Worm (Caenorhabditis elegans) whole organism, L2 larva: ENCODE results near the gene mev-1.
A peak's percentile ranks its signal among the peaks of the same experiment; 100 is the strongest.

Experiments
- C34F6.9 ChIP-seq: fragments of 150-350 bp; optimal IDR thresholded peaks from 2 replicates; lab custom pipeline; 2014; ENCODE audit warnings: missing biosample characterization, missing genetic modification characterization
- F13H6.1 ChIP-seq: sonication (generic microtip); optimal IDR thresholded peaks from 2 replicates; lab custom pipeline; 2016; ENCODE audit warnings: missing genetic modification characterization, missing compliant biosample characterization
- R02D3.7 ChIP-seq: fragments of 150-350 bp; optimal IDR thresholded peaks from 2 replicates; lab custom pipeline; 2014; ENCODE audit warnings: missing biosample characterization, missing genetic modification characterization
- Y55F3AM.14 ChIP-seq: fragments of 200-800 bp; sonication (Bioruptor generic); optimal IDR thresholded peaks from 2 replicates; lab custom pipeline; 2018; ENCODE audit warnings: mild to moderate bottlenecking, missing genetic modification characterization, missing compliant biosample characterization
- ZK546.5 ChIP-seq: sonication (generic microtip); optimal IDR thresholded peaks from 2 replicates; lab custom pipeline; 2017; ENCODE audit warnings: missing biosample characterization, missing genetic modification characterization
- alr-1 ChIP-seq: fragments of 150-350 bp; optimal IDR thresholded peaks from 2 replicates; lab custom pipeline; 2014; ENCODE audit warnings: missing biosample characterization, missing genetic modification characterization
- aly-2 ChIP-seq: fragments of 150-350 bp; optimal IDR thresholded peaks from 2 replicates; lab custom pipeline; 2014; ENCODE audit warnings: missing biosample characterization, missing genetic modification characterization
- ama-1 ChIP-seq: fragments of 150-350 bp; optimal IDR thresholded peaks from 2 replicates; lab custom pipeline; 2018; ENCODE audit warnings: inconsistent platforms
- blmp-1 ChIP-seq: sonication (generic microtip); optimal IDR thresholded peaks from 2 replicates; lab custom pipeline; 2017; ENCODE audit warnings: missing genetic modification characterization, mild to moderate bottlenecking, missing compliant biosample characterization, antibody characterized with exemption, moderate library complexity; ENCODE audit not compliant: insufficient read depth
- ceh-16 ChIP-seq: fragments of 150-350 bp; optimal IDR thresholded peaks from 2 replicates; lab custom pipeline; 2014; ENCODE audit warnings: missing biosample characterization, missing genetic modification characterization
- ceh-82 ChIP-seq: fragments of 150-350 bp; optimal IDR thresholded peaks from 2 replicates; lab custom pipeline; 2014; ENCODE audit warnings: missing biosample characterization, missing genetic modification characterization
- crh-2 ChIP-seq: sonication (generic microtip); optimal IDR thresholded peaks from 2 replicates; lab custom pipeline; 2017; ENCODE audit warnings: missing biosample characterization, missing genetic modification characterization
- dmd-4 ChIP-seq: sonication (generic microtip); optimal IDR thresholded peaks from 2 replicates; lab custom pipeline; 2017; ENCODE audit warnings: missing biosample characterization, missing genetic modification characterization
- egl-27 ChIP-seq: sonication (generic microtip); optimal IDR thresholded peaks from 3 replicates; lab custom pipeline; 2017; ENCODE audit warnings: missing biosample characterization, missing genetic modification reagents, missing genetic modification characterization
- elt-1 ChIP-seq: fragments of 150-350 bp; optimal IDR thresholded peaks from 2 replicates; lab custom pipeline; 2014; ENCODE audit warnings: missing biosample characterization, missing genetic modification characterization
- elt-3 ChIP-seq: sonication (generic microtip); optimal IDR thresholded peaks from 2 replicates; lab custom pipeline; 2017; ENCODE audit warnings: missing biosample characterization, missing genetic modification characterization
- fos-1 ChIP-seq: fragments of 150-350 bp; optimal IDR thresholded peaks from 2 replicates; lab custom pipeline; 2014; ENCODE audit warnings: missing biosample characterization, missing genetic modification characterization
- gmeb-1 ChIP-seq: fragments of 150-350 bp; optimal IDR thresholded peaks from 2 replicates; lab custom pipeline; 2014; ENCODE audit warnings: missing biosample characterization, missing genetic modification characterization
- lin-11 ChIP-seq: fragments of 150-350 bp; sonication (generic microtip); optimal IDR thresholded peaks from 2 replicates; lab custom pipeline; 2014; ENCODE audit warnings: missing biosample characterization, missing genetic modification characterization, inconsistent platforms, mixed read lengths
- lin-13 ChIP-seq: fragments of 150-350 bp; optimal IDR thresholded peaks from 2 replicates; lab custom pipeline; 2014; ENCODE audit warnings: missing biosample characterization, missing genetic modification reagents, missing genetic modification characterization
- lin-39 ChIP-seq: fragments of 150-350 bp; optimal IDR thresholded peaks from 2 replicates; lab custom pipeline; 2014; ENCODE audit warnings: missing biosample characterization, missing genetic modification reagents, missing genetic modification characterization
- lsy-2 ChIP-seq, 2 experiments: fragments of 150-350 bp in 1 of 2; sonication (generic microtip) in 1 of 2; optimal IDR thresholded peaks; 2 replicates each; lab custom pipeline; 2014 to 2017; ENCODE audit warnings: missing biosample characterization in 2 of 2, missing genetic modification characterization in 2 of 2
- mab-5 ChIP-seq: fragments of 150-350 bp; optimal IDR thresholded peaks from 2 replicates; lab custom pipeline; 2014; ENCODE audit warnings: missing biosample characterization, missing genetic modification characterization
- mbf-1 ChIP-seq: sonication (generic microtip); optimal IDR thresholded peaks from 2 replicates; lab custom pipeline; 2017; ENCODE audit warnings: missing biosample characterization, missing genetic modification characterization
- mdl-1 ChIP-seq, 2 experiments: fragments of 150-350 bp in 1 of 2; sonication (generic microtip) in 1 of 2; optimal IDR thresholded peaks; 2 replicates each; lab custom pipeline; 2017; ENCODE audit warnings: missing biosample characterization in 2 of 2, missing genetic modification characterization in 2 of 2
- nhr-10 ChIP-seq: sonication (generic microtip); optimal IDR thresholded peaks from 2 replicates; lab custom pipeline; 2017; ENCODE audit warnings: missing biosample characterization, missing genetic modification characterization
- nhr-11 ChIP-seq: fragments of 150-350 bp; optimal IDR thresholded peaks from 2 replicates; lab custom pipeline; 2014; ENCODE audit warnings: missing biosample characterization, missing genetic modification characterization
- nhr-12 ChIP-seq: fragments of 150-350 bp; optimal IDR thresholded peaks from 2 replicates; lab custom pipeline; 2014; ENCODE audit warnings: missing biosample characterization, missing genetic modification characterization
- nhr-129 ChIP-seq: fragments of 150-350 bp; optimal IDR thresholded peaks from 2 replicates; lab custom pipeline; 2014; ENCODE audit warnings: missing biosample characterization, missing genetic modification characterization
- nhr-21 ChIP-seq: fragments of 150-350 bp; optimal IDR thresholded peaks from 2 replicates; lab custom pipeline; 2014; ENCODE audit warnings: missing biosample characterization, missing genetic modification characterization
- nhr-23 ChIP-seq: fragments of 150-350 bp; optimal IDR thresholded peaks from 2 replicates; lab custom pipeline; 2014; ENCODE audit warnings: missing biosample characterization, missing genetic modification reagents, missing genetic modification characterization
- nhr-237 ChIP-seq: fragments of 150-350 bp; optimal IDR thresholded peaks from 2 replicates; lab custom pipeline; 2014; ENCODE audit warnings: missing biosample characterization, missing genetic modification characterization
- nhr-25 ChIP-seq: fragments of 150-350 bp; sonication (generic microtip); optimal IDR thresholded peaks from 3 replicates; lab custom pipeline; 2014; ENCODE audit warnings: missing biosample characterization, missing genetic modification characterization
- nhr-6 ChIP-seq: fragments of 150-350 bp; optimal IDR thresholded peaks from 2 replicates; lab custom pipeline; 2014; ENCODE audit warnings: missing biosample characterization, missing genetic modification characterization
- nhr-77 ChIP-seq: fragments of 150-350 bp; optimal IDR thresholded peaks from 2 replicates; lab custom pipeline; 2014; ENCODE audit warnings: missing biosample characterization, missing genetic modification characterization
- peb-1 ChIP-seq: fragments of 150-350 bp; optimal IDR thresholded peaks from 2 replicates; lab custom pipeline; 2014; ENCODE audit warnings: missing biosample characterization, missing genetic modification characterization
- sem-4 ChIP-seq: fragments of 150-350 bp; optimal IDR thresholded peaks from 2 replicates; lab custom pipeline; 2014; ENCODE audit warnings: missing biosample characterization, missing genetic modification reagents, missing genetic modification characterization
- skn-1 ChIP-seq: sonication (generic microtip); optimal IDR thresholded peaks from 2 replicates; lab custom pipeline; 2017; ENCODE audit warnings: missing biosample characterization, missing genetic modification characterization
- sma-3 ChIP-seq: sonication (generic microtip); optimal IDR thresholded peaks from 2 replicates; lab custom pipeline; 2016; ENCODE audit warnings: missing genetic modification reagents, missing genetic modification characterization, missing compliant biosample characterization
- sma-9 ChIP-seq, 2 experiments: fragments of 150-350 bp in 1 of 2; sonication (generic microtip) in 1 of 2; optimal IDR thresholded peaks; 2 replicates each; lab custom pipeline; 2014 to 2016; ENCODE audit warnings: missing genetic modification characterization in 2 of 2, mild to moderate bottlenecking in 1 of 2, missing biosample characterization in 1 of 2, missing compliant biosample characterization in 1 of 2, missing genetic modification reagents in 1 of 2, moderate library complexity in 1 of 2
- snpc-4 ChIP-seq: fragments of 150-350 bp; optimal IDR thresholded peaks from 2 replicates; lab custom pipeline; 2014; ENCODE audit warnings: missing biosample characterization, missing genetic modification characterization
- unc-39 ChIP-seq: fragments of 150-350 bp; optimal IDR thresholded peaks from 2 replicates; lab custom pipeline; 2014; ENCODE audit warnings: missing biosample characterization, missing genetic modification characterization
- unc-55 ChIP-seq: fragments of 150-350 bp; sonication (generic microtip); optimal IDR thresholded peaks from 3 replicates; lab custom pipeline; 2014; ENCODE audit warnings: missing biosample characterization, missing genetic modification reagents, missing genetic modification characterization
- unc-62 ChIP-seq: fragments of 150-350 bp; optimal IDR thresholded peaks from 2 replicates; lab custom pipeline; 2014; ENCODE audit warnings: missing biosample characterization, missing genetic modification reagents, missing genetic modification characterization
- zag-1 ChIP-seq: fragments of 150-350 bp; optimal IDR thresholded peaks from 2 replicates; lab custom pipeline; 2014; ENCODE audit warnings: missing biosample characterization, missing genetic modification characterization
- ztf-1 ChIP-seq: fragments of 200-800 bp; sonication (Bioruptor generic); conservative IDR thresholded peaks from 2 replicates; pipeline ENCODE4 v1.3.6; 2022; ENCODE audit warnings: missing genetic modification characterization, missing compliant biosample characterization
- ztf-11 ChIP-seq: sonication (generic microtip); optimal IDR thresholded peaks from 2 replicates; lab custom pipeline; 2017; ENCODE audit warnings: missing biosample characterization, missing genetic modification characterization
- ztf-4 ChIP-seq: fragments of 150-350 bp; optimal IDR thresholded peaks from 2 replicates; lab custom pipeline; 2014; ENCODE audit warnings: missing biosample characterization, missing genetic modification characterization

Gene mev-1

ce11 chrIII:10338992-10339852 is 5.1 kb downstream of the mev-1 start:
- TF ChIP-seq ama-1 (lab: Kevin White, UChicago) (no peak), unc-62 (GFP tag; lab: Kevin White, UChicago) (no peak), lin-11 (tag; lab: Kevin White, UChicago) (no peak), sem-4 (tag; lab: Kevin White, UChicago) (no peak), ztf-1 (GFP tag; lab: Robert Waterston, UW) (no peak), dmd-4 (tag; lab: Kevin White, UChicago) (no peak), elt-3 (no peak), mab-5 (tag; lab: Kevin White, UChicago) (no peak), nhr-77 (no peak), snpc-4 (no peak), nhr-10 (tag; lab: Kevin White, UChicago) (no peak), nhr-12 (tag; lab: Kevin White, UChicago) (no peak), elt-1 (tag; lab: Kevin White, UChicago) (no peak), nhr-21 (tag; lab: Kevin White, UChicago) (peak; percentile 18), Y55F3AM.14 (GFP tag; lab: Kevin White, UChicago) (no peak), R02D3.7 (no peak), lsy-2 (tag; optimal IDR thresholded peaks at IDR 0.05; lab: Kevin White, UChicago) (no peak), nhr-237 (tag; lab: Kevin White, UChicago) (no peak), C34F6.9 (tag; lab: Kevin White, UChicago) (no peak), skn-1 (no peak), nhr-6 (tag; lab: Kevin White, UChicago) (peak; percentile 0), peb-1 (tag; lab: Kevin White, UChicago) (no peak), fos-1 (no peak), mbf-1 (tag; lab: Kevin White, UChicago) (no peak), gmeb-1 (tag; lab: Kevin White, UChicago) (no peak), mdl-1 (tag; optimal IDR thresholded peaks at IDR 0.05; lab: Kevin White, UChicago) (no peak), lin-13 (GFP tag; lab: Kevin White, UChicago) (peak; percentile 31), unc-55 (GFP tag; lab: Kevin White, UChicago) (no peak), ceh-16 (no peak), nhr-11 (no peak), ztf-11 (tag; lab: Kevin White, UChicago) (no peak), lin-39 (tag; lab: Kevin White, UChicago) (no peak), alr-1 (tag; lab: Kevin White, UChicago) (no peak), ztf-4 (tag; lab: Kevin White, UChicago) (peak; percentile 43), F13H6.1 (tag; lab: Kevin White, UChicago) (no peak), ZK546.5 (tag; lab: Kevin White, UChicago) (no peak), aly-2 (tag; lab: Kevin White, UChicago) (no peak), crh-2 (tag; lab: Kevin White, UChicago) (peak; percentile 24), unc-39 (no peak), nhr-129 (tag; lab: Kevin White, UChicago) (no peak), egl-27 (tag; lab: Kevin White, UChicago) (no peak), ceh-82 (no peak), sma-3 (GFP tag; lab: Kevin White, UChicago) (peak; percentile 44), blmp-1 (tag; lab: Kevin White, UChicago) (peak; percentile 41), zag-1 (tag; lab: Kevin White, UChicago) (no peak), sma-9 (GFP tag; optimal IDR thresholded peaks at IDR 0.05; lab: Kevin White, UChicago) (no peak), sma-9 (tag; optimal IDR thresholded peaks at IDR 0.05; lab: Kevin White, UChicago) (no peak), nhr-25 (tag; lab: Kevin White, UChicago) (peak; percentile 80), nhr-23 (tag; lab: Kevin White, UChicago) (no peak)
